Fruit fly (Drosophila melanogaster) S2 (cell line): ENCODE data around the gene CG33687.

Experiments
- CG8478 ChIP-seq: fragments of >200 bp; optimal IDR thresholded peaks from 2 replicates; lab custom pipeline; 2018
- CTCF ChIP-seq, 2 experiments: fragments of >200 bp; optimal IDR thresholded peaks; 2 replicates each; lab custom pipeline; 2018

DNA sequence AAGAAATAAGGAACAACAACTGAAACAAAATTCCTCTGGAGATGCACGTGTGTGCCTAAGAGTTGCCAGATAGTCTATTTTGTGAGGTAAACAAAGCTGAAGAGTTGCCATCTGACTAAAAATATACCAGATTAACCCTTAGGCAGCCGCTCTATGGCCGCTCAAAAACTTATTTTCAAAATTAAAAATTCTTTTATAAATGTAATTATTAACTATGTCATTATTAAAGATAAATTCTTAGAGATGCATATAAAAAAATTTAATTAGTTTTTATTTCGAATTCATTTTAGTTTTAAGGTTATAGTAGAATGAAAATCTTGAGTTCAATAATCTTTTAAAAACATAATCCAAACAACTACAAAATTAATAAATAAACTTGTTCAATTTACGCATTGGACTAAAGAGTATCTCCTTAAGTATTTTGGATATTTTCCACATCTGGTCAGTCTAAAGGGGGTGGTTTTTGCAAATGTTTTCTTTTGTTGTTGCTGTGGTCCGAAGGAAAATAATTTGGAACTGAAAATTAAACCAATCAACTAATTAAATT is 31.1 kb downstream of the CG33687 start, which contains the start of gene Tmx3:
- TF ChIP-seq CG8478 (lab: Kevin White, UChicago) (no peak), CTCF (optimal IDR thresholded peaks at IDR 0.05; lab: Kevin White, UChicago) (no peak)
